Fruit fly (Drosophila melanogaster) whole organism: ENCODE results near the gene CG6763.

Experiments used
- CG8478 ChIP-seq: fragments of >200 bp; optimal IDR thresholded peaks from 2 replicates; lab custom pipeline; 2018; ENCODE audit warnings: inconsistent platforms
- Dll ChIP-seq: fragments of >200 bp; optimal IDR thresholded peaks from 2 replicates; lab custom pipeline; 2017
- pan ChIP-seq: fragments of >200 bp; optimal IDR thresholded peaks from 2 replicates; lab custom pipeline; 2017
- psq ChIP-seq: fragments of >200 bp; optimal IDR thresholded peaks from 2 replicates; lab custom pipeline; 2017

- TF ChIP-seq psq = no peak
- TF ChIP-seq Dll (lab: Kevin White, UChicago) = no peak
- no peak for TF ChIP-seq CG8478
- TF ChIP-seq pan (lab: Kevin White, UChicago) = no peak
Observed at dm6 chr3R:23280806-23281257, 3.0 kb upstream of the CG6763 start, which contains the start of the genes orb and Cdc16.
